Worm (Caenorhabditis elegans) whole organism, midembryonic: ENCODE results near the gene tatn-1.

Source experiments
- T22C8.4 ChIP-seq: fragments of 200-800 bp; sonication (Bioruptor generic); IDR thresholded peaks from 2 replicates; pipeline ENCODE4 v1.3.6; 2022; ENCODE audit warnings: missing genetic modification characterization, missing compliant biosample characterization
- cog-1 ChIP-seq: sonication (generic microtip); optimal IDR thresholded peaks from 2 replicates; lab custom pipeline; 2016; ENCODE audit warnings: missing genetic modification characterization, missing compliant biosample characterization
- flt-1 ChIP-seq: fragments of 200-800 bp; sonication (Bioruptor generic); IDR thresholded peaks from 2 replicates; pipeline ENCODE4 v1.3.6; 2022; ENCODE audit warnings: missing genetic modification characterization, missing compliant biosample characterization
- klf-2 ChIP-seq: fragments of 200-800 bp; sonication (Bioruptor generic); conservative IDR thresholded peaks from 2 replicates; pipeline ENCODE4 v1.3.6; 2022; ENCODE audit warnings: missing genetic modification reagents, missing genetic modification characterization, missing compliant biosample characterization
- med-1 ChIP-seq: sonication (generic microtip); optimal IDR thresholded peaks from 2 replicates; lab custom pipeline; 2017; ENCODE audit warnings: missing genetic modification characterization, mild to moderate bottlenecking, missing compliant biosample characterization, antibody characterized with exemption, missing genetic modification reagents; ENCODE audit not compliant: insufficient read depth
- ref-1 ChIP-seq: fragments of 200-800 bp; sonication (Bioruptor generic); conservative IDR thresholded peaks from 2 replicates; pipeline ENCODE4 v1.3.6; 2022; ENCODE audit warnings: missing genetic modification reagents, missing genetic modification characterization, missing compliant biosample characterization
- tab-1 ChIP-seq: fragments of 200-800 bp; sonication (Bioruptor generic); IDR thresholded peaks from 2 replicates; pipeline ENCODE4 v1.3.6; 2022; ENCODE audit warnings: missing genetic modification characterization, missing compliant biosample characterization
- ztf-23 ChIP-seq: fragments of 200-800 bp; sonication (Bioruptor generic); IDR thresholded peaks from 2 replicates; pipeline ENCODE4 v1.3.6; 2022; ENCODE audit warnings: missing genetic modification reagents, missing genetic modification characterization, missing compliant biosample characterization
- ztf-29 ChIP-seq: fragments of 200-800 bp; sonication (Bioruptor generic); IDR thresholded peaks from 2 replicates; pipeline ENCODE4 v1.3.6; 2022; ENCODE audit warnings: missing genetic modification reagents, missing genetic modification characterization, missing compliant biosample characterization

tatn-1 gene

DNA sequence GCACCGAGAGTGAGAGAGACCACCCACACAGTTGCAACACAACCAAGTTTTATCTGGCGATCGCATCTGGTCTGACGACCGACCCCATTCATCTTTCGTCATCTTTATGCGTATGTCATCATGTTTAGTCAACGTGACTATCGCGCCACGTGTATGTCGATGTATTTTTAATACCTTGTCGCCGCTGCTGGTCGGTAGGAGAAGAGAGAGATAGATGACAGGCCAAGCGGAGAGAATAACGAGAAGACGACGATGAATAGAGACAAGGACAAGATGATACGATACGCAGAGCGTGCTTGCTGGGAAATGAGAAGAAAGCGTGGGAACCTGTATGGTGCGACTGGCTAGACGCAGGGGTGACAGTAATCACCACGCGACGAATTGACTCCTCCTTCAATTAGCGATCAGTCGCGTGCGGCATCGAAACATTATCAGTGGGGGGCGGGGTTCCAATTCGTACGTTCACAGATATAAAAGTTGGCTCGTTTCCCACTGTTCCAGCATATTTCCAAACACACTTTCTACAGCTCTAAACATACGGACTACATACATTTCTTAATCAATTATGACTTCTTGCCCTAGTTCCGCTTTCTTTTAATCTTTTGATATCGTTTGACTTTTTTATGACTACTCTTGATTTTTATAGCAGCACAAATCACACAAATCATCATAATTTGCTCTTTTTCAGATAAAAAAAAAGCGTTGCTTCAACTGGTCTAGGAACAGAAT is at the start of gene tatn-1:
tatn-1 (plus strand) TSS at position 689 of the 729 bp plus-strand sequence.
- TF ChIP-seq ztf-23 (GFP tag; lab: Robert Waterston, UW) (no peak), cog-1 (peak; percentile 65)

DNA sequence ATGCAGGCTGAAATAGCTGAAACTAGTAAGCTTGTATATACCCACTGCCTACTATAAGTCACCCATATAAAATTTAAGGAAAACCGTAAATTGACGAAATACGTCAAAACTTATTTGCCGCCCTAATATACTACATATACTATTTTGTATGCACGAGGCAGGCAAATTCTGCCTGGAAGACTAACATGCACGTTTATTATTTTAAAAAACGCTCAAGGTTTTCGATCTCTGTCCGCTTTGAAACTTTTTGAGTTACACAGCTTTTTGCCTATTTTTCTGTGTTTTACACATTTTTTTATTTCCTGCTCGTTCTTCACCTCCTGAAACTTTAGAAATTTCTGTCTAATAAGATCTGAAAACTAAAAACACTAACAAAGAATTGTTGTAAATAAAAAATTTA is 47.6 kb upstream of the tatn-1 start:
- TF ChIP-seq T22C8.4 (GFP tag; lab: Robert Waterston, UW), result no peak

DNA sequence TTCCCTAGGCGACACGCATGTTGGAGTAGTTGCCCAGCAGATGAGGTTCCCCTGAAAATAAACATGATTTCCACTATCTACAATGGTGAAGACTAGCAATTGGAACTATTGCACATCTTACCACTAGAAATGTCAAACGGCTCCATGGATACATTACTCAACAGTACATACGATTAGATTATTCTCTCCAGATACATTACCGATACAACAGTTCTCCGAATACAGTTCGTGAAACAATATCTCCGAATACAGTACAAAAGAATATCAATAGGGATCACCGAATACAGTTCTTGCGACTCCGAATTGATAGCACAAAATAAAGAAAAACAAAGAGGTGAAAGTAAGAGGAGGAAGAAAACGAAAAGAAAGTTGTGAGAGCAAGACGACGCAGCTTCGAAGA is 47.0 kb upstream of the tatn-1 start, which contains the start of gene C05G5.7:
C05G5.7 (minus strand) TSS at position 1 of the 400 bp plus-strand sequence.
- no peak for TF ChIP-seq tab-1 (GFP tag; lab: Robert Waterston, UW)
- TF ChIP-seq cog-1, result no peak
- TF ChIP-seq med-1, result no peak
- no peak for TF ChIP-seq ztf-23 (GFP tag; lab: Robert Waterston, UW)
- no peak for TF ChIP-seq ztf-29 (GFP tag; lab: Robert Waterston, UW)
- TF ChIP-seq flt-1 (GFP tag; lab: Robert Waterston, UW), result no peak
- no peak for TF ChIP-seq klf-2
- no peak for TF ChIP-seq ref-1

ce11 chrX:14744496-14744895 is 46.3 kb upstream of the tatn-1 start:
- 0 out of 2 replicates have a peak, but pooled peaks have one; percentile 24 for TF ChIP-seq ztf-23 (GFP tag; lab: Robert Waterston, UW)
- no peak for TF ChIP-seq med-1

DNA sequence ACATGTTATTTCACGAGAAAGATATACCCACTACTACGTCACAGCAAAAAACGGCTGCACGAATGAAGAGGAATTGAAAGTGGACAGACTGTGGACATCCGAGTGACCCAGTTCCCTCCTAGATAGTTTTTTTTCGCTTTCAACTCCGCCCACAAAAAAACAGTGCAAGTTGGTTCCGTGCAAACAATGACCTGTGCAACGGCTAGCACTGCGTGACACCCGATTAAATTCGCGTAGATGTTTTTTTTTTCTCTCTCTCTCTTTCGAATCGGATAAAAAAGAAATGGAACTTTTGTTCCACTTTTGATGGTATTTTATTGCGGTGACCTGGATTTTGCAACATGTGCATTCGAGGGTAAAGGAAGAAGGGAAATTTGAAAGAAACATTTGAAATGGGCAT is 45.6 kb upstream of the tatn-1 start:
- TF ChIP-seq ref-1 (no peak), ztf-23 (GFP tag; lab: Robert Waterston, UW) (no peak), tab-1 (GFP tag; lab: Robert Waterston, UW) (no peak), flt-1 (GFP tag; lab: Robert Waterston, UW) (no peak), cog-1 (no peak)

DNA sequence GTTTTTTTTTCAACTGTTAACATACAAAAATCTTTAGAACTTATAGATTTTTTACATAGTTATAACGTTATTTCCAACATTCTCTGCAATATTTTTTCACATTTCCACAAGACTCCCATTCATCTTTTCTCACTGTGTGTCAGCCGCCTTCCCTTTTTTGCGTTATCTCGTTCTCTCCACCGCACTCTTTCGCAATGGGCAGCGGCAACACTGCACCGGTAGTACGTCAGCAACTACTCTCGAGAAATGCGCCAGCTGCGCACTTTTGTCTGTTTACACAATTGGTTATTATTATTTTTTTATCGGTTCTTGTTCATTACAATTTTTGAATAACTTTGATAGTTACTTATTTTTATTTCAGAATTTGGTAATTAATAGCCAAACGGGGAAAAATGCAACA is 43.9 kb upstream of the tatn-1 start, which contains the start of gene C05G5.2:
C05G5.2 (plus strand) TSS at position 356 of the 400 bp plus-strand sequence.
- TF ChIP-seq klf-2 (no peak), tab-1 (GFP tag; lab: Robert Waterston, UW) (no peak), T22C8.4 (GFP tag; lab: Robert Waterston, UW) (no peak), med-1 (no peak), ztf-23 (GFP tag; lab: Robert Waterston, UW) (no peak), ref-1 (no peak), flt-1 (GFP tag; lab: Robert Waterston, UW) (peak; percentile 70; the same call in 1 of the 2 replicates), cog-1 (peak; percentile 61), ztf-29 (GFP tag; lab: Robert Waterston, UW) (no peak)

- TF ChIP-seq med-1, result no peak
- no peak for TF ChIP-seq cog-1
- no peak for TF ChIP-seq ztf-29 (GFP tag; lab: Robert Waterston, UW)
- no peak for TF ChIP-seq tab-1 (GFP tag; lab: Robert Waterston, UW)
- TF ChIP-seq T22C8.4 (GFP tag; lab: Robert Waterston, UW), result no peak
- TF ChIP-seq ztf-23 (GFP tag; lab: Robert Waterston, UW), result no peak
- TF ChIP-seq flt-1 (GFP tag; lab: Robert Waterston, UW), result no peak
- no peak for TF ChIP-seq ref-1
- no peak for TF ChIP-seq klf-2
Observed at ce11 chrX:14751911-14752310, 38.9 kb upstream of the tatn-1 start, which contains the start of gene C05G5.3. C05G5.3 (minus strand) TSS chrX:14752011.

ce11 chrX:14753514-14754076 is 37.2 kb upstream of the tatn-1 start, which contains the start of gene sucl-1:
sucl-1 (plus strand) TSS chrX:14754026.
- TF ChIP-seq cog-1 (peak; percentile 80), T22C8.4 (GFP tag; lab: Robert Waterston, UW) (no peak), ref-1 (no peak), ztf-29 (GFP tag; lab: Robert Waterston, UW) (no peak), ztf-23 (GFP tag; lab: Robert Waterston, UW) (peak; percentile 67; the same call in 1 of the 2 replicates), flt-1 (GFP tag; lab: Robert Waterston, UW) (no peak), klf-2 (no peak), med-1 (no peak), tab-1 (GFP tag; lab: Robert Waterston, UW) (0 out of 2 replicates have a peak, but pooled peaks have one; percentile 67)

- TF ChIP-seq T22C8.4 (GFP tag; lab: Robert Waterston, UW), result no peak
- no peak for TF ChIP-seq klf-2
Observed at ce11 chrX:14755847-14756246, 35.0 kb upstream of the tatn-1 start.

DNA sequence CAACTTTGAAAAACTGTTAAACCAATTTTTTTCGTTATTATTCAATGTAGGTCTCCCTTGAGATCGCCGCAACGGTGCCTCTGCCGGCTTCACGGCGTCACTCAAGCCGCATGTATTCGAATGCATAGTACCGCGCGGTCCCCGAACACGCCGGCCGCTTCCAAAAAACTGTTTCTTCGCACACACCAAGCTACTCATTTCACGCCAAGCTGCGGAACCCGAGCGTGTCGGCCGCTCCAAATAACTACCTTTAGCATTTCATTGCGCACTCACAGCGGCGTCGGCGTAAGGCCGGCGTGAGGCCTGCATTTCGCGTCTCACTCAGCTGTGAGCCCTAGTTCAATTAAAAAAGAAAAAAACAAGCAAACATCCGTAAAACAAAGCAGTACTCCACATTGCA is 34.2 kb upstream of the tatn-1 start:
- 0 out of 2 replicates have a peak, but pooled peaks have one; percentile 9 for TF ChIP-seq T22C8.4 (GFP tag; lab: Robert Waterston, UW)
- TF ChIP-seq flt-1 (GFP tag; lab: Robert Waterston, UW), result no peak
- TF ChIP-seq klf-2, result no peak

DNA sequence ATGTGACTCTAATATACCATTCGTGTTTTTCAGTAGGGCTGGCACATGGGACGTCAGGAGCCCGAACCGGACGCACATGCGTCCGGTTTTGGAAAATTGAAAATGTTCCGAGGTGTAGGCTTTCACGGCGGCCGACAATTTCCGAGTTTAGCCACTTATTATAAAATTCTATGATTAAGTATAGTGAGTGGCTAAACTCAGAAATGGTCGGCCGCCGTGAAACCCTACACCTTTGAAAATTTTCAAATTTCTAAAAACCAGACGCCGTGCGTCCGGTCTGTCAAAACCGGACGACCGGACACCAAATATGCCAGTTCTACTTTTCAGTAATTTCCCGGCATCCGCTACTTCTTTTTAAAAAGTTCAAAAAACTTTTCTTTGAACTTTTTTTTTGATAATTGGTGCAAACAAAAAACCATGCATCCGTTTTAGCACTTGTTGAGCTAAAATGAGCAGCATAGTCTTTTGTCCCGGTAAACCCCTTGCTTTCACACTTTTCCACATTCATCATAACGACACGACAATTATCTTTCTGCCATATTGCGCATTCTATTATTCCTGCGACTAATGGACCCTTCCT is 33.1 kb upstream of the tatn-1 start:
- TF ChIP-seq tab-1 (GFP tag; lab: Robert Waterston, UW) (no peak), med-1 (no peak), ztf-23 (GFP tag; lab: Robert Waterston, UW) (no peak), ztf-29 (GFP tag; lab: Robert Waterston, UW) (no peak), ref-1 (no peak), T22C8.4 (GFP tag; lab: Robert Waterston, UW) (no peak), flt-1 (GFP tag; lab: Robert Waterston, UW) (no peak), klf-2 (no peak), cog-1 (no peak)
